Fruit fly (Drosophila melanogaster): ENCODE data around the gene Roc1a.

dm6 chrX:629239-629821 is 17.8 kb upstream of the Roc1a start, which contains the start of the genes RpL36 and Mybbp1A:
- TF ChIP-seq CG6683 (GFP tag; optimal IDR thresholded peaks at IDR 0.05) (peak; percentile 56), CG16779 (GFP tag; IDR thresholded peaks at IDR 0.05) (peak; percentile 63; the same call in 1 of the 2 replicates), HLH54F (GFP tag; optimal IDR thresholded peaks at IDR 0.05) (peak; percentile 80), Opbp (GFP tag; IDR thresholded peaks at IDR 0.05; ENCODE audit: partially characterized antibody) (peak; percentile 88), Hsf (GFP tag; optimal IDR thresholded peaks at IDR 0.05) (peak; percentile 77), Max (GFP tag; optimal IDR thresholded peaks at IDR 0.05) (peak; percentile 80), Side (GFP tag; optimal IDR thresholded peaks at IDR 0.05) (peak; percentile 86), Antp (GFP tag; optimal IDR thresholded peaks at IDR 0.05) (peak; percentile 62), Dfd (GFP tag; optimal IDR thresholded peaks at IDR 0.05) (no peak), CG2129 (GFP tag; IDR thresholded peaks at IDR 0.05; ENCODE audit: partially characterized antibody) (peak; percentile 53), Kr (GFP tag; optimal IDR thresholded peaks at IDR 0.05) (no peak)
